Fruit fly (Drosophila melanogaster) whole organism, embryonic: ENCODE measurements around the gene elB.
A peak's percentile ranks its signal among the peaks of the same experiment; 100 is the strongest.

Experiments used
- B-H2 ChIP-seq: fragments of 200-800 bp; sonication (Bioruptor generic); optimal IDR thresholded peaks from 2 replicates; lab custom pipeline; 2018; ENCODE audit warnings: missing biosample characterization, mild to moderate bottlenecking, missing genetic modification characterization
- BEAF-32 ChIP-seq: fragments of 200-800 bp; sonication (Bioruptor generic); optimal IDR thresholded peaks from 3 replicates; lab custom pipeline; 2017; ENCODE audit warnings: missing biosample characterization, missing genetic modification characterization, mild to moderate bottlenecking, moderate library complexity, missing genetic modification reagents
- CG10267 ChIP-seq: fragments of 200-800 bp; sonication (Bioruptor generic); optimal IDR thresholded peaks from 2 replicates; lab custom pipeline; 2018; ENCODE audit warnings: missing biosample characterization, mild to moderate bottlenecking, missing genetic modification characterization, moderate library complexity
- CG10366 ChIP-seq: fragments of 200-800 bp; sonication (Bioruptor generic); IDR thresholded peaks from 2 replicates; pipeline ENCODE4 v1.3.6; 2022; ENCODE audit warnings: missing biosample characterization, missing genetic modification characterization
- CG10543 ChIP-seq: fragments of 200-800 bp; sonication (Bioruptor generic); optimal IDR thresholded peaks from 3 replicates; lab custom pipeline; 2017; ENCODE audit warnings: missing biosample characterization, mild to moderate bottlenecking, missing genetic modification characterization, moderate library complexity
- CG10979 ChIP-seq: fragments of 200-800 bp; sonication (Bioruptor generic); optimal IDR thresholded peaks from 2 replicates; lab custom pipeline; 2018; ENCODE audit warnings: missing biosample characterization, mild to moderate bottlenecking, missing genetic modification characterization, moderate library complexity
- CG11247 ChIP-seq: fragments of 200-800 bp; sonication (Bioruptor generic); IDR thresholded peaks from 2 replicates; pipeline ENCODE4 v1.3.6; 2022; ENCODE audit warnings: missing biosample characterization, missing genetic modification characterization
- CG12219 ChIP-seq: fragments of 200-800 bp; sonication (Bioruptor generic); optimal IDR thresholded peaks from 3 replicates; lab custom pipeline; 2018; ENCODE audit warnings: missing biosample characterization, mild to moderate bottlenecking, missing genetic modification characterization
- CG13775 ChIP-seq: fragments of 200-800 bp; sonication (Bioruptor generic); optimal IDR thresholded peaks from 3 replicates; lab custom pipeline; 2017; ENCODE audit warnings: missing biosample characterization, mild to moderate bottlenecking, missing genetic modification characterization
- CG14667 ChIP-seq: fragments of 200-800 bp; sonication (Bioruptor generic); IDR thresholded peaks from 2 replicates; pipeline ENCODE4 v1.3.6; 2022; ENCODE audit warnings: missing biosample characterization, missing genetic modification characterization
- CG15696 ChIP-seq: fragments of 200-800 bp; sonication (Bioruptor generic); optimal IDR thresholded peaks from 2 replicates; lab custom pipeline; 2019; ENCODE audit warnings: missing biosample characterization, mild to moderate bottlenecking, missing genetic modification characterization, moderate library complexity
- CG16813 ChIP-seq: fragments of 200-800 bp; sonication (Bioruptor generic); IDR thresholded peaks from 3 replicates; pipeline ENCODE4 v1.3.6; 2022; ENCODE audit warnings: missing biosample characterization, missing genetic modification characterization; ENCODE audit not compliant: partially characterized antibody
- CG18262 ChIP-seq: fragments of 200-800 bp; optimal IDR thresholded peaks from 3 replicates; lab custom pipeline; 2019; ENCODE audit warnings: missing biosample characterization, mild to moderate bottlenecking, missing genetic modification characterization, moderate library complexity
- CG18619 ChIP-seq: fragments of 200-800 bp; sonication (Bioruptor generic); optimal IDR thresholded peaks from 3 replicates; lab custom pipeline; 2017; ENCODE audit warnings: missing biosample characterization, mild to moderate bottlenecking, missing genetic modification characterization
- CG3726 ChIP-seq: fragments of 200-800 bp; sonication (Bioruptor generic); IDR thresholded peaks from 3 replicates; pipeline ENCODE4, ENCODE4 v1.3.6; 2022; ENCODE audit warnings: missing biosample characterization, missing genetic modification characterization
- CG6272 ChIP-seq: fragments of 200-800 bp; sonication (Bioruptor generic); IDR thresholded peaks from 2 replicates; pipeline ENCODE4 v1.3.6; 2022; ENCODE audit warnings: missing biosample characterization, missing genetic modification characterization
- CG6654 ChIP-seq: fragments of 200-800 bp; sonication (Bioruptor generic); optimal IDR thresholded peaks from 2 replicates; lab custom pipeline; 2017; ENCODE audit warnings: missing biosample characterization, mild to moderate bottlenecking, missing genetic modification characterization
- CG7271 ChIP-seq: fragments of 200-800 bp; sonication (Bioruptor generic); optimal IDR thresholded peaks from 2 replicates; lab custom pipeline; 2018; ENCODE audit warnings: missing biosample characterization, mild to moderate bottlenecking, missing genetic modification characterization, moderate library complexity
- CG7372 ChIP-seq: fragments of 200-800 bp; sonication (Bioruptor generic); IDR thresholded peaks from 2 replicates; pipeline ENCODE4 v1.3.6; 2022; ENCODE audit warnings: missing biosample characterization, missing genetic modification characterization
- CG9609 ChIP-seq: fragments of 200-800 bp; sonication (Bioruptor generic); optimal IDR thresholded peaks from 3 replicates; lab custom pipeline; 2016; ENCODE audit warnings: missing biosample characterization, missing genetic modification characterization
- CG9817 ChIP-seq: fragments of 200-800 bp; sonication (Bioruptor generic); optimal IDR thresholded peaks from 2 replicates; lab custom pipeline; 2018; ENCODE audit warnings: missing biosample characterization, mild to moderate bottlenecking, missing genetic modification characterization, moderate library complexity
- D ChIP-seq, 2 experiments: fragments of 200-800 bp in 1 of 2; fragments of >200 bp in 1 of 2; sonication (Bioruptor generic) in 1 of 2; optimal IDR thresholded peaks; 2 replicates in 1 of 2; 3 replicates in 1 of 2; lab custom pipeline; 2017; ENCODE audit warnings: mild to moderate bottlenecking in 1 of 2, missing biosample characterization in 1 of 2, missing genetic modification characterization in 1 of 2, missing genetic modification reagents in 1 of 2
- Gsc ChIP-seq: fragments of 200-800 bp; sonication (Bioruptor generic); IDR thresholded peaks from 2 replicates; pipeline ENCODE4 v1.3.6; 2022; ENCODE audit warnings: missing biosample characterization, missing genetic modification characterization
- HHEX ChIP-seq: fragments of 200-800 bp; sonication (Bioruptor generic); optimal IDR thresholded peaks from 3 replicates; lab custom pipeline; 2017; ENCODE audit warnings: missing biosample characterization, mild to moderate bottlenecking, missing genetic modification characterization, missing genetic modification reagents
- HLH4C ChIP-seq: fragments of 200-800 bp; sonication (Bioruptor generic); IDR thresholded peaks from 3 replicates; pipeline ENCODE4 v1.3.6; 2022; ENCODE audit warnings: missing biosample characterization, missing genetic modification characterization; ENCODE audit not compliant: partially characterized antibody
- HmgD ChIP-seq: fragments of 200-800 bp; sonication (Bioruptor generic); optimal IDR thresholded peaks from 3 replicates; lab custom pipeline; 2016; ENCODE audit warnings: missing biosample characterization, missing genetic modification characterization
- Lpt ChIP-seq: fragments of >200 bp; optimal IDR thresholded peaks from 2 replicates; lab custom pipeline; 2018; ENCODE audit warnings: missing biosample characterization, missing genetic modification characterization
- Nf-YC ChIP-seq: fragments of 200-800 bp; optimal IDR thresholded peaks from 3 replicates; lab custom pipeline; 2019; ENCODE audit warnings: missing biosample characterization, mild to moderate bottlenecking, missing genetic modification characterization, moderate library complexity
- Sin3A ChIP-seq: fragments of >200 bp; optimal IDR thresholded peaks from 2 replicates; lab custom pipeline; 2018
- Taf1 ChIP-seq: fragments of 200-800 bp; sonication (Bioruptor generic); IDR thresholded peaks from 2 replicates; pipeline ENCODE4 v1.3.6; 2022; ENCODE audit warnings: missing biosample characterization, missing genetic modification characterization
- Trl ChIP-seq, 3 experiments: fragments of >200 bp in 2 of 3; fragments of 200-800 bp in 1 of 3; sonication (Bioruptor generic) in 1 of 3; optimal IDR thresholded peaks; 2 replicates in 1 of 3; 3 replicates in 2 of 3; lab custom pipeline; 2016 to 2017; ENCODE audit warnings: missing biosample characterization in 1 of 3, missing genetic modification characterization in 1 of 3
- Vsx1 ChIP-seq: fragments of 200-800 bp; sonication (Bioruptor generic); optimal IDR thresholded peaks from 2 replicates; lab custom pipeline; 2017; ENCODE audit warnings: missing biosample characterization, mild to moderate bottlenecking, missing genetic modification characterization, missing genetic modification reagents
- ato ChIP-seq: fragments of 200-800 bp; sonication (Bioruptor generic); IDR thresholded peaks from 2 replicates; pipeline ENCODE4 v1.3.6; 2022; ENCODE audit warnings: missing biosample characterization, missing genetic modification characterization; ENCODE audit not compliant: partially characterized antibody
- bcd ChIP-seq: fragments of 200-800 bp; sonication (Bioruptor generic); optimal IDR thresholded peaks from 2 replicates; lab custom pipeline; 2017; ENCODE audit warnings: missing biosample characterization, mild to moderate bottlenecking, missing genetic modification characterization
- cas ChIP-seq: fragments of 200-800 bp; sonication (Bioruptor generic); IDR thresholded peaks from 2 replicates; pipeline ENCODE4 v1.3.6; 2022; ENCODE audit warnings: missing biosample characterization, missing genetic modification characterization
- chinmo ChIP-seq: fragments of 200-800 bp; sonication (Bioruptor generic); IDR thresholded peaks from 4 replicates; pipeline ENCODE4 v1.3.6; 2022; ENCODE audit warnings: missing biosample characterization, missing genetic modification characterization; ENCODE audit not compliant: partially characterized antibody
- fd96Cb ChIP-seq: fragments of 200-800 bp; sonication (Bioruptor generic); optimal IDR thresholded peaks from 2 replicates; lab custom pipeline; 2018; ENCODE audit warnings: missing biosample characterization, mild to moderate bottlenecking, missing genetic modification characterization, moderate library complexity
- gfzf ChIP-seq: fragments of 200-800 bp; sonication (Bioruptor generic); optimal IDR thresholded peaks from 2 replicates; lab custom pipeline; 2016; ENCODE audit warnings: missing biosample characterization, mild to moderate bottlenecking, missing genetic modification characterization, moderate library complexity
- luna ChIP-seq: fragments of 200-800 bp; sonication (Bioruptor generic); optimal IDR thresholded peaks from 2 replicates; lab custom pipeline; 2016; ENCODE audit warnings: missing biosample characterization, missing genetic modification characterization
- pb ChIP-seq: fragments of 200-800 bp; sonication (Bioruptor generic); optimal IDR thresholded peaks from 3 replicates; lab custom pipeline; 2016; ENCODE audit warnings: missing biosample characterization, missing genetic modification characterization
- salm ChIP-seq: fragments of 200-800 bp; sonication (Bioruptor generic); optimal IDR thresholded peaks from 2 replicates; lab custom pipeline; 2018; ENCODE audit warnings: missing biosample characterization, mild to moderate bottlenecking, missing genetic modification characterization
- sd ChIP-seq: fragments of 200-800 bp; sonication (Bioruptor generic); optimal IDR thresholded peaks from 3 replicates; lab custom pipeline; 2018; ENCODE audit warnings: missing biosample characterization, mild to moderate bottlenecking, missing genetic modification characterization, moderate library complexity
- sens ChIP-seq: fragments of 200-800 bp; sonication (Bioruptor generic); peaks from one replicate; lab custom pipeline; 2016; ENCODE audit warnings: missing biosample characterization, missing genetic modification characterization
- sob ChIP-seq: fragments of 200-800 bp; sonication (Bioruptor generic); IDR thresholded peaks from 2 replicates; pipeline ENCODE4 v1.3.6; 2022; ENCODE audit warnings: missing biosample characterization, missing genetic modification characterization
- stwl ChIP-seq: fragments of 200-800 bp; sonication (Bioruptor generic); optimal IDR thresholded peaks from 3 replicates; lab custom pipeline; 2018; ENCODE audit warnings: missing biosample characterization, mild to moderate bottlenecking, missing genetic modification characterization, moderate library complexity
- vfl ChIP-seq: fragments of 200-800 bp; sonication (Bioruptor generic); optimal IDR thresholded peaks from 2 replicates; lab custom pipeline; 2016; ENCODE audit warnings: missing biosample characterization, missing genetic modification characterization
- wdn ChIP-seq: fragments of 200-800 bp; sonication (Bioruptor generic); IDR thresholded peaks from 2 replicates; pipeline ENCODE4 v1.3.6; 2022; ENCODE audit warnings: missing biosample characterization, missing genetic modification characterization
- wek ChIP-seq: fragments of 200-800 bp; sonication (Bioruptor generic); optimal IDR thresholded peaks from 3 replicates; lab custom pipeline; 2018; ENCODE audit warnings: missing biosample characterization, mild to moderate bottlenecking, missing genetic modification characterization, moderate library complexity
- zen2 ChIP-seq: fragments of 200-800 bp; sonication (Bioruptor generic); IDR thresholded peaks from 3 replicates; pipeline ENCODE4 v1.3.6; 2022; ENCODE audit warnings: missing biosample characterization, missing genetic modification characterization; ENCODE audit not compliant: partially characterized antibody

Gene elB

dm6 chr2L:14358780-14359462 lies 50.4 kb downstream of the elB start, which contains the start of gene Pgant35A (continued):
- TF ChIP-seq Trl (optimal IDR thresholded peaks at IDR 0.05; lab: Kevin White, UChicago) (no peak), Trl (GFP tag; optimal IDR thresholded peaks at IDR 0.05; lab: Kevin White, UChicago) (no peak), BEAF-32 (GFP tag; lab: Kevin White, UChicago) (peak; percentile 32), Gsc (GFP tag; lab: Robert Waterston, UW) (no peak), CG18262 (peak; percentile 64), CG7372 (GFP tag; lab: Robert Waterston, UW) (no peak), cas (GFP tag; lab: Robert Waterston, UW) (no peak), sens (GFP tag; lab: Kevin White, UChicago) (peak; percentile 55), Lpt (GFP tag; lab: Kevin White, UChicago) (no peak), HmgD (no peak), HLH4C (GFP tag; lab: Robert Waterston, UW) (no peak), CG18619 (GFP tag; lab: Kevin White, UChicago) (peak; percentile 24), salm (tag; lab: Kevin White, UChicago) (no peak), CG14667 (GFP tag; lab: Robert Waterston, UW) (no peak), CG7271 (tag; lab: Kevin White, UChicago) (no peak), Taf1 (no peak), CG12219 (GFP tag; lab: Kevin White, UChicago) (no peak), fd96Cb (tag; lab: Kevin White, UChicago) (no peak), ato (GFP tag; lab: Robert Waterston, UW) (no peak), CG9817 (tag; lab: Kevin White, UChicago) (peak; percentile 27), zen2 (GFP tag; lab: Robert Waterston, UW) (no peak), HHEX (GFP tag; lab: Kevin White, UChicago) (no peak), D (optimal IDR thresholded peaks at IDR 0.05; lab: Kevin White, UChicago) (no peak), D (GFP tag; optimal IDR thresholded peaks at IDR 0.05; lab: Kevin White, UChicago) (no peak), stwl (tag; lab: Kevin White, UChicago) (peak; percentile 25), pb (no peak), CG11247 (GFP tag; lab: Robert Waterston, UW) (no peak), CG15696 (peak; percentile 22), CG10267 (peak; percentile 51), luna (GFP tag; lab: Kevin White, UChicago) (no peak), Sin3A (lab: Kevin White, UChicago) (peak; percentile 36), CG10543 (GFP tag; lab: Kevin White, UChicago) (peak; percentile 47), wek (GFP tag; lab: Kevin White, UChicago) (peak; percentile 89), Vsx1 (peak; percentile 45), CG6654 (GFP tag; lab: Kevin White, UChicago) (no peak), chinmo (GFP tag; lab: Robert Waterston, UW) (peak; percentile 61; the same call in 1 of the 4 replicates), gfzf (peak; percentile 21), B-H2 (peak; percentile 21), CG3726 (GFP tag; lab: Robert Waterston, UW) (no peak), CG13775 (peak; percentile 50), wdn (no peak), Nf-YC (tag; lab: Kevin White, UChicago) (peak; percentile 55), sob (0 out of 2 replicates have a peak, but pooled peaks have one; percentile 25), CG10979 (peak; percentile 19), CG6272 (GFP tag; lab: Robert Waterston, UW) (no peak), CG9609 (peak; percentile 52), vfl (peak; percentile 8), sd (tag; lab: Kevin White, UChicago) (peak; percentile 92), CG10366 (no peak), CG16813 (no peak), bcd (GFP tag; lab: Kevin White, UChicago) (peak; percentile 44)
